Fruit fly (Drosophila melanogaster): ENCODE results near the gene Ogg1.
A peak's percentile ranks its signal among the peaks of the same experiment; 100 is the strongest.

The Ogg1 gene

dm6 chrX:8714064-8715046, 24.2 kb downstream of the Ogg1 start, which contains the start of the genes CG2004 and CG1785 (continued):
- TF ChIP-seq Meics (GFP tag; optimal IDR thresholded peaks at IDR 0.05) (peak; percentile 84), gfzf (GFP tag; optimal IDR thresholded peaks at IDR 0.05) (peak; percentile 19), Mes4 (GFP tag; optimal IDR thresholded peaks at IDR 0.05) (peak; percentile 69), CG42726 (GFP tag; IDR thresholded peaks at IDR 0.05; ENCODE audit: partially characterized antibody) (no peak), stc (GFP tag; IDR thresholded peaks at IDR 0.05) (peak; percentile 81), E2f2 (GFP tag; IDR thresholded peaks at IDR 0.05) (peak; percentile 73; the same call in 1 of the 2 replicates), CG2199 (GFP tag; IDR thresholded peaks at IDR 0.05) (peak; percentile 91), Trl (optimal IDR thresholded peaks at IDR 0.05) (no peak), Trl (GFP tag; optimal IDR thresholded peaks at IDR 0.05) (peak; percentile 83), CG12942 (GFP tag; optimal IDR thresholded peaks at IDR 0.05) (peak; percentile 91), Side (GFP tag; optimal IDR thresholded peaks at IDR 0.05) (peak; percentile 85), CG2116 (GFP tag; optimal IDR thresholded peaks at IDR 0.05) (peak; percentile 80), ATbp (GFP tag; optimal IDR thresholded peaks at IDR 0.05) (peak; percentile 80), Kr (GFP tag; optimal IDR thresholded peaks at IDR 0.05) (no peak), ftz-f1 (GFP tag; optimal IDR thresholded peaks at IDR 0.05) (peak; percentile 56), trem (tag; optimal IDR thresholded peaks at IDR 0.05) (peak; percentile 85), CG6765 (GFP tag; optimal IDR thresholded peaks at IDR 0.05) (peak; percentile 74), Adf1 (GFP tag; IDR thresholded peaks at IDR 0.05) (peak; percentile 96), grn (GFP tag; optimal IDR thresholded peaks at IDR 0.05) (peak; percentile 34), gce (GFP tag; IDR thresholded peaks at IDR 0.05) (peak; percentile 82; the same call in 2 of the 3 replicates), hkb (optimal IDR thresholded peaks at IDR 0.05) (peak; percentile 74), hkb (GFP tag; IDR thresholded peaks at IDR 0.05) (peak; percentile 92), sug (tag; optimal IDR thresholded peaks at IDR 0.05) (peak; percentile 89), HmgZ (tag; optimal IDR thresholded peaks at IDR 0.05) (peak; percentile 92), CG9876 (GFP tag; optimal IDR thresholded peaks at IDR 0.05) (peak; percentile 55), Tbp (GFP tag; optimal IDR thresholded peaks at IDR 0.05) (peak; percentile 19), peb (GFP tag; IDR thresholded peaks at IDR 0.05) (peak; percentile 91), cwo (GFP tag; optimal IDR thresholded peaks at IDR 0.05) (peak; percentile 98), cato (GFP tag; optimal IDR thresholded peaks at IDR 0.05; ENCODE audit: borderline replicate concordance) (peak; percentile 84), gsb-n (tag; optimal IDR thresholded peaks at IDR 0.05) (peak; percentile 82), dm (GFP tag; optimal IDR thresholded peaks at IDR 0.05) (peak; percentile 89), phol (tag; optimal IDR thresholded peaks at IDR 0.05) (peak; percentile 90), Lim3 (GFP tag; IDR thresholded peaks at IDR 0.05) (peak; percentile 81), Dll (GFP tag; IDR thresholded peaks at IDR 0.05; ENCODE audit: partially characterized antibody) (peak; percentile 87), CG3065 (GFP tag; optimal IDR thresholded peaks at IDR 0.05) (peak; percentile 83), prd (optimal IDR thresholded peaks at IDR 0.05) (no peak), prd (GFP tag; IDR thresholded peaks at IDR 0.05) (peak; percentile 97), insv (GFP tag; optimal IDR thresholded peaks at IDR 0.05) (peak in 1 of 2 experiments; percentile 60), CG17385 (GFP tag; optimal IDR thresholded peaks at IDR 0.05) (peak; percentile 84), jigr1 (GFP tag; IDR thresholded peaks at IDR 0.05) (no peak), CG30020 (tag; optimal IDR thresholded peaks at IDR 0.05) (peak; percentile 71), CG6689 (GFP tag; IDR thresholded peaks at IDR 0.05) (peak; percentile 94), fd64A (GFP tag; optimal IDR thresholded peaks at IDR 0.05) (peak; percentile 40), nerfin-1 (tag; optimal IDR thresholded peaks at IDR 0.05) (peak; percentile 82), CG9797 (GFP tag; optimal IDR thresholded peaks at IDR 0.05) (peak; percentile 60), disco-r (GFP tag; optimal IDR thresholded peaks at IDR 0.05) (peak; percentile 58), D19A (tag; optimal IDR thresholded peaks at IDR 0.05) (peak; percentile 87), CG7987 (GFP tag; optimal IDR thresholded peaks at IDR 0.05) (peak; percentile 78), eve (GFP tag; optimal IDR thresholded peaks at IDR 0.05) (peak in 1 of 2 experiments; percentile 11)
